Worm (Caenorhabditis elegans) whole organism, L3 larva: ENCODE data around the gene srv-3.

Experiments used
- R02D3.7 ChIP-seq: fragments of 150-350 bp; optimal IDR thresholded peaks from 2 replicates; lab custom pipeline; 2014; ENCODE audit warnings: missing biosample characterization, missing genetic modification characterization
- egl-27 ChIP-seq: sonication (generic microtip); optimal IDR thresholded peaks from 4 replicates; lab custom pipeline; 2017; ENCODE audit warnings: missing biosample characterization, missing genetic modification reagents, missing genetic modification characterization
- elt-3 ChIP-seq, 3 experiments: fragments of 150-350 bp in 1 of 3; sonication (generic microtip) in 2 of 3; optimal IDR thresholded peaks; 2 replicates in 2 of 3; 4 replicates in 1 of 3; lab custom pipeline; 2014 to 2017; ENCODE audit warnings: missing biosample characterization in 3 of 3, missing genetic modification characterization in 3 of 3
- fkh-10 ChIP-seq: sonication (generic microtip); optimal IDR thresholded peaks from 2 replicates; lab custom pipeline; 2017; ENCODE audit warnings: missing biosample characterization, missing genetic modification reagents, missing genetic modification characterization
- fos-1 ChIP-seq: fragments of 150-350 bp; optimal IDR thresholded peaks from 2 replicates; lab custom pipeline; 2014; ENCODE audit warnings: missing biosample characterization, missing genetic modification characterization
- mdl-1 ChIP-seq: fragments of 150-350 bp; optimal IDR thresholded peaks from 2 replicates; lab custom pipeline; 2014; ENCODE audit warnings: missing biosample characterization, missing genetic modification characterization
- nhr-11 ChIP-seq: fragments of 150-350 bp; optimal IDR thresholded peaks from 2 replicates; lab custom pipeline; 2014; ENCODE audit warnings: missing biosample characterization, missing genetic modification characterization
- nhr-12 ChIP-seq: fragments of 150-350 bp; optimal IDR thresholded peaks from 2 replicates; lab custom pipeline; 2014; ENCODE audit warnings: missing biosample characterization, missing genetic modification characterization
- nhr-25 ChIP-seq: sonication (generic microtip); optimal IDR thresholded peaks from 2 replicates; lab custom pipeline; 2017; ENCODE audit warnings: missing biosample characterization, missing genetic modification characterization
- skn-1 ChIP-seq: fragments of 150-350 bp; optimal IDR thresholded peaks from 2 replicates; lab custom pipeline; 2014; ENCODE audit warnings: missing biosample characterization, missing genetic modification characterization
- snpc-4 ChIP-seq: fragments of 150-350 bp; optimal IDR thresholded peaks from 2 replicates; lab custom pipeline; 2014; ENCODE audit warnings: missing biosample characterization, missing genetic modification characterization
- unc-62 ChIP-seq: fragments of 150-350 bp; sonication (generic microtip); optimal IDR thresholded peaks from 4 replicates; lab custom pipeline; 2014; ENCODE audit warnings: missing biosample characterization, missing genetic modification reagents, missing genetic modification characterization

- TF ChIP-seq fkh-10 (GFP tag; lab: Kevin White, UChicago) (no peak), mdl-1 (tag; lab: Kevin White, UChicago) (no peak), unc-62 (GFP tag; lab: Kevin White, UChicago) (no peak), R02D3.7 (no peak), egl-27 (no peak), snpc-4 (tag; lab: Kevin White, UChicago) (no peak), nhr-11 (tag; lab: Kevin White, UChicago) (no peak), skn-1 (tag; lab: Kevin White, UChicago) (no peak), fos-1 (tag; lab: Kevin White, UChicago) (no peak), nhr-12 (no peak), elt-3 (tag; optimal IDR thresholded peaks at IDR 0.05; lab: Kevin White, UChicago) (no peak), nhr-25 (no peak)
Observed at ce11 chrV:19724589-19724988, 15.8 kb upstream of the srv-3 start.
